Worm (Caenorhabditis elegans) whole organism, late embryonic: ENCODE data around the gene srh-279.

Source experiments
- ama-1 ChIP-seq: fragments of 150-350 bp; optimal IDR thresholded peaks from 2 replicates; lab custom pipeline; 2014
- fkh-10 ChIP-seq: fragments of 150-350 bp; optimal IDR thresholded peaks from 2 replicates; lab custom pipeline; 2014; ENCODE audit warnings: missing biosample characterization, missing genetic modification reagents, missing genetic modification characterization
- lin-11 ChIP-seq: fragments of 200-800 bp; sonication (Bioruptor generic); optimal IDR thresholded peaks from 2 replicates; lab custom pipeline; 2018; ENCODE audit warnings: mild to moderate bottlenecking, missing genetic modification characterization, missing compliant biosample characterization
- zip-5 ChIP-seq: sonication (generic microtip); optimal IDR thresholded peaks from 2 replicates; lab custom pipeline; 2016; ENCODE audit warnings: missing genetic modification characterization, missing compliant biosample characterization

ce11 chrV:16218972-16219757, 27.0 kb downstream of the srh-279 start, which contains the start of gene glc-1:
- TF ChIP-seq ama-1 (lab: Kevin White, UChicago) (no peak), lin-11 (tag; lab: Kevin White, UChicago) (no peak), fkh-10 (GFP tag; lab: Kevin White, UChicago) (no peak), zip-5 (no peak)
